Worm (Caenorhabditis elegans): Measurements from ENCODE around the gene ctps-1.

The ctps-1 gene

DNA sequence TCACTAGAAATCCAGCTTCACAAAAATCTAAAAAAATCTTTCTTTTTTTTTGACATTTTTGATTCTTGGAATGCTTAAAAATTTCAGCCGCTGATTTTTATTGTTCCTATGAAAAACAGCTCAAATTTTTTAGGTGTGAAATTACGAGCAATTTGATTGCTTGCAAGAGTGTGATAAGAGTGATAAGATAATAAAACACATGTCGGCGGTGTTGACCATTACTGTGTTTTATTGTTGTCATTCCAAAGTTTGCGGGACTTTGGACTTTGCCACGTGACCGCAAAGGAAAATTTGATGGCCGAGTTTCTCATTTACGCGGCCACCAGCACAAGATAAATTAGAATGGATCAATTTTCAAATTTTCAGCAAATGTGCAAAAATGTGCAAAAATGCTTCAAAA is 22.0 kb downstream of the ctps-1 start:
- no peak for TF ChIP-seq ceh-9 (tag; optimal IDR thresholded peaks at IDR 0.05)
- peak; percentile 80 for TF ChIP-seq pqm-1 (tag; optimal IDR thresholded peaks at IDR 0.05)
- peak; percentile 88 for TF ChIP-seq elt-2 (tag; optimal IDR thresholded peaks at IDR 0.05)

- TF ChIP-seq nhr-67 (tag; optimal IDR thresholded peaks at IDR 0.05), result no peak
- peak; percentile 1 for TF ChIP-seq elt-1 (tag; optimal IDR thresholded peaks at IDR 0.05)
- peak; percentile 65 for TF ChIP-seq lin-39 (tag; optimal IDR thresholded peaks at IDR 0.05)
Observed at ce11 chrV:16821270-16821737, 26.6 kb downstream of the ctps-1 start, which contains the start of gene T20B3.14. TSS of gene T20B3.14 (minus strand) at chrV:16821320.

DNA sequence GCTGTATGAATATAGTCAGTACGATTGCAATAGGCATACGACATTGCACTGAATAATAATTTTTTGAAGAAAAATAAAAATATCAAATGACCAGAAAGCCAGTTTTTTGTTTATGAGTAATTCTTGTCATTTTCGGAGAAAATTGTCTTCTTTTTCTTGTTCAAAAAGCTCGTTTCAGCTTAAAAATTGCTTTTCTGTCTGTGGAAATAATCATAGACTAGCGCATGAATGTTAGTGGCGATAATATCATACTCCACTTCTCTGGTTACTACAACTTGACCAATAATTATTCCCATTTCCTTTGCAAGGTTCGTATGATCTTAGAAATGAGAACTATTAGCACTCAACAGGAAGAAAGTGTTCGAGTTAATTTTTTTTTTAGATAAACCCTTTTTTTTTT is 32.8 kb downstream of the ctps-1 start, which contains the start of gene srh-216:
srh-216 (minus strand) TSS at position 101 of the 400 bp plus-strand sequence.
- TF ChIP-seq skn-1 (tag; optimal IDR thresholded peaks at IDR 0.05) (no peak), snpc-4 (tag; optimal IDR thresholded peaks at IDR 0.05) (no peak)

ce11 chrV:16829396-16829795 is 34.7 kb downstream of the ctps-1 start, which contains the start of gene srh-214:
TSS of gene srh-214 (minus strand) at chrV:16829755.
- TF ChIP-seq ama-1 (optimal IDR thresholded peaks at IDR 0.05), result no peak
- no peak for TF ChIP-seq elt-3 (tag; optimal IDR thresholded peaks at IDR 0.05)
- no peak for TF ChIP-seq ztf-4 (tag; optimal IDR thresholded peaks at IDR 0.05)
- no peak for TF ChIP-seq fkh-2 (tag; optimal IDR thresholded peaks at IDR 0.05)
- TF ChIP-seq lsy-12 (tag; optimal IDR thresholded peaks at IDR 0.05), result no peak
- TF ChIP-seq egl-5 (tag; optimal IDR thresholded peaks at IDR 0.05), result no peak
- TF ChIP-seq hmg-11 (tag; optimal IDR thresholded peaks at IDR 0.05), result no peak
- no peak for TF ChIP-seq nhr-77 (tag; optimal IDR thresholded peaks at IDR 0.05)
- no peak for TF ChIP-seq nhr-28 (tag; optimal IDR thresholded peaks at IDR 0.05)
- no peak for TF ChIP-seq ceh-28 (tag; optimal IDR thresholded peaks at IDR 0.05)
- TF ChIP-seq ceh-82 (tag; optimal IDR thresholded peaks at IDR 0.05), result no peak
- TF ChIP-seq nhr-43 (tag; optimal IDR thresholded peaks at IDR 0.05; ENCODE audit: poor library complexity, severe bottlenecking), result no peak
- TF ChIP-seq nhr-76 (tag; optimal IDR thresholded peaks at IDR 0.05), result no peak
- no peak for TF ChIP-seq lin-39 (tag; optimal IDR thresholded peaks at IDR 0.05)
- no peak for TF ChIP-seq jun-1 (tag; optimal IDR thresholded peaks at IDR 0.05)
- no peak for TF ChIP-seq mml-1 (tag; optimal IDR thresholded peaks at IDR 0.05)
- TF ChIP-seq egl-27 (tag; optimal IDR thresholded peaks at IDR 0.05), result no peak
- no peak for TF ChIP-seq sea-2 (GFP tag; optimal IDR thresholded peaks at IDR 0.05)
- no peak for TF ChIP-seq pqm-1 (tag; optimal IDR thresholded peaks at IDR 0.05)

DNA sequence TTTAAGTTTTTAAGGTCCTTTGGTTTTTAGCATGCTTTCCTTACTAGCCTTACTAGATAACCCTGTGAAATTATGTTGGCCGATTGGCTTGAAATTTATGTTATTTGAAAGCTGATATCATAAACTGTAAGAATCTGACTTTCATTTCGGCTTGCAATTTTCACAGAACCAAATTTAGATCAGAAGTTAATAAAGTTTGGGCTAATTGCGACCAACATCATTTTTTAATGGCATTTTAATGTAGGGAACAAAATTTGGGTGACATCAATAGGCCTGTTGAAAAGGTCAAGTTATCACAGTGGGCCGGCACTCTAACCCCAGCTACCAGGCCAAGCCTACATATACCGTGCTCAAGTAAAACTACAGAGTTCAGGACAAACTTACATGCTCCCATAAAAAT is 36.6 kb downstream of the ctps-1 start:
- TF ChIP-seq unc-62 (GFP tag; optimal IDR thresholded peaks at IDR 0.05) (no peak), lsy-12 (tag; optimal IDR thresholded peaks at IDR 0.05) (no peak), nhr-12 (tag; optimal IDR thresholded peaks at IDR 0.05) (no peak), sea-2 (GFP tag; optimal IDR thresholded peaks at IDR 0.05) (no peak), aly-2 (tag; optimal IDR thresholded peaks at IDR 0.05) (no peak), nhr-25 (tag; optimal IDR thresholded peaks at IDR 0.05) (no peak), skn-1 (tag; optimal IDR thresholded peaks at IDR 0.05) (no peak)

- no peak for TF ChIP-seq ama-1 (optimal IDR thresholded peaks at IDR 0.05)
- TF ChIP-seq pqm-1 (tag; optimal IDR thresholded peaks at IDR 0.05), result no peak
Observed at ce11 chrV:16831921-16832320, 37.2 kb downstream of the ctps-1 start, which contains the start of gene srh-215. TSS of gene srh-215 (minus strand) at chrV:16832021.

- TF ChIP-seq pqm-1 (tag; optimal IDR thresholded peaks at IDR 0.05), result no peak
- TF ChIP-seq egl-5 (tag; optimal IDR thresholded peaks at IDR 0.05), result no peak
- no peak for TF ChIP-seq nhr-25 (tag; optimal IDR thresholded peaks at IDR 0.05)
- no peak for TF ChIP-seq lin-39 (tag; optimal IDR thresholded peaks at IDR 0.05)
- TF ChIP-seq mdl-1 (tag; optimal IDR thresholded peaks at IDR 0.05), result no peak
- TF ChIP-seq nhr-237 (tag; optimal IDR thresholded peaks at IDR 0.05), result no peak
- TF ChIP-seq nhr-12 (tag; optimal IDR thresholded peaks at IDR 0.05), result no peak
- TF ChIP-seq ztf-11 (tag; optimal IDR thresholded peaks at IDR 0.05), result no peak
- no peak for TF ChIP-seq aly-2 (tag; optimal IDR thresholded peaks at IDR 0.05)
- TF ChIP-seq unc-39 (tag; optimal IDR thresholded peaks at IDR 0.05), result no peak
Observed at ce11 chrV:16832865-16833264, 38.2 kb downstream of the ctps-1 start, which contains the start of gene phy-3. TSS of gene phy-3 (plus strand) at chrV:16833165.

Measured in whole organism, L3 larva.